Worm (Caenorhabditis elegans) whole organism, dauer: ENCODE measurements around the gene srbc-59.

ENCODE experiments used
- unc-62 ChIP-seq: sonication (generic microtip); optimal IDR thresholded peaks from 2 replicates; lab custom pipeline; 2017; ENCODE audit warnings: missing biosample characterization, missing genetic modification reagents, missing genetic modification characterization

The srbc-59 gene

DNA sequence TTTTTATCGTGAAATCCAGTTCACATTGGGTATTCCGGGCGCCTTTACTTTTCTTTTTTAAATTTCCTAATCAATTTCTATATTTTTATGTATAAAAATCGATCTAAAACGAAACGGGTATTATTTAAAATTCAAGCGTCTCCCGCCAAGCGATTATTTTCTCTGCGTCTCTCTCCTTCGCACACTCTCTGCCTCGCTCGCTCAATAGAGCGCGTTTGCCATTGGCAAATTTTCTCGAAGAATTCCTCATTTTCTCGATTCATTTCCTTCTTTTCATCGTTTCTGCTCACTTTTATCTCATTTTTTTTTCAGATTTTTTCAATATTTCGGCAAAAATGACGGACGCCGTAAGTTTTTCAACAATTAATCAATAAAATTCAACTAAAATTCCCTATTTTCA, 5.2 kb upstream of the srbc-59 start, which contains the start of gene sti-1:
Gene sti-1 (plus strand): TSS at position 263 of the 400 bp plus-strand sequence.
- TF ChIP-seq unc-62 (GFP tag; lab: Kevin White, UChicago) = no peak

- no peak for TF ChIP-seq unc-62 (GFP tag; lab: Kevin White, UChicago)
Observed at ce11 chrV:774341-774740, 4.1 kb upstream of the srbc-59 start.

- TF ChIP-seq unc-62 (GFP tag; lab: Kevin White, UChicago) = no peak
Observed at ce11 chrV:774875-775359, 3.5 kb upstream of the srbc-59 start, which contains the start of gene srbc-58. Gene srbc-58, plus strand, starts transcription at chrV:774995.

ce11 chrV:777285-777684, 1.2 kb upstream of the srbc-59 start, which contains the start of gene R09E12.9:
Gene R09E12.9, plus strand, starts transcription at chrV:777600.
- no peak for TF ChIP-seq unc-62 (GFP tag; lab: Kevin White, UChicago)

DNA sequence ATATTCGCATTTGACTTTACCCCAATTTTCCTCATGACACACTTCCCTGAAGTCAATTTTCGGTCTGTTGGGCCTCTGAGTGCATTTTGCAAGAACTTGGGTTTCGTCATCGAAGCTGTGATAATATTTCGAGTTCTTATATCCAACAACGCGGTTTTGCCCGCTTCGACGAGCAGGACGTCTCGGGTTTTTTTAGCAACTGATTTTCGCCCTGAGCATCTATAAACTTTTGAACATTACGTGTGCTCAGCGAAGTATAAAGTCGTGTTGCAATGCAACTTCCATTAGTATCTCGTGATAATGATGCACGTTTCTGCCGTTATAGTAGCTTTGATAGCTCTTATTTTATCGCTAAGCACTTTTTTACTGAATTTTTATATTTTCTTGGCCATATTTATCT, 1.6 kb downstream of the srbc-59 start, which contains the start of gene srbc-60:
Gene srbc-60 (plus strand): TSS at position 301 of the 400 bp plus-strand sequence.
- TF ChIP-seq unc-62 (GFP tag; lab: Kevin White, UChicago) = no peak

DNA sequence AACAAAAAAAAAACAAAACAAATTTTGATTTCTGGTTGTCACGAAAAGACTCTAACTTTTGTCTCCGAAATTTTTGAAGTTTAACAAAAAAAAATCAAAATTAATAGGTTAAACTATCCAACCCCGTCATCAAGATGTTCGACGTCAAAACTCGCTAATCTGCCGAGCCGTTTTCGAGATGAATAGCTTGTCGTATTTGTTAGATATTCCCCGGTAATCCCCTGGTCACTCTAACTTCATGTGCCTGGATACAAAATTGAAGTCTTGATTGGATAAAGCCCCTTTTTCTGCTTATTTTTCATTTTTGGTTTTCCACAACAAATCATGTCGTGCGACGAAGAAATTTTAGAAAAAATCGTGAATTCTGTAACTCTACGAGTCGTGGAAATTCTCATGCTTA, 4.0 kb downstream of the srbc-59 start, which contains the start of gene srab-16:
Gene srab-16 (plus strand): TSS at position 301 of the 400 bp plus-strand sequence.
- TF ChIP-seq unc-62 (GFP tag; lab: Kevin White, UChicago) = no peak

DNA sequence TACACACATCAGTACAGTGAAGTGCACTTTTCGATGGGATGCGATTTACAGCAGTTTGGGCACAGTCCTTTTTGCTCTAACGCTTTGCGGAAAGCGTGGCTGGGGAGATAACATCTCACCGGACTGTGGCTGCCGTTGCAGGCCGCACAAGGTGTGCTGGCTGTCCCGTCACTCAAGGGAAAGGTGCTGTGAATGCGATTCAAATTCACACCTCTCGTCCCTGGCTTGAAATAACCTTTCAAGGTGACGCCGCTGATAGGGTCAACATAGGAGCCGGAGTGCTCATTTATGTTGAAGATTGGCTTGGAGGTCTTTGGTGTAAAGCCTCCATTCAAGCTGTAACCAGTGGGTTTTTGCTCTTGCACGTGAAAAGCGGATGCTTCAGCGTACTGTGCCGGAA, 15.7 kb downstream of the srbc-59 start:
- no peak for TF ChIP-seq unc-62 (GFP tag; lab: Kevin White, UChicago)

DNA sequence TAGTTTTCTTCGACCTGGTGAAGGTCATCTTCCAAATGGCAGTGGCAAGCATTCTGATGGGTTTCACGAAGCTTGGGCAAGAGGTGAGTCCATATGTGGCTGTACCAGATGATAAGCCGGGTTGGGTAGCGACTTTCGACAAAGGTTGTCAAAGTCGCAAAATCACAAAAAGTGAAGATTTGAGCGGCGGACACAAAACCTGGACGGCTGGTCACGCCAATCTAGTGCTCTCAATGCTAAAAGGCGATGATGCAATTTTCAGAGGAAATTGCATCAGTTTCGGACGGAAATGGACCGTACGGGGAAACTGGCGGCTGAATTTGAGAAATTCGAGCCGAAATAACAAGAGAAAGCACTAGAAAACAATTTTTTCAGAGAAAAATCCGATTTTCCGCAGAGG, 18.8 kb downstream of the srbc-59 start:
- no peak for TF ChIP-seq unc-62 (GFP tag; lab: Kevin White, UChicago)

ce11 chrV:800271-800670, 21.8 kb downstream of the srbc-59 start:
- no peak for TF ChIP-seq unc-62 (GFP tag; lab: Kevin White, UChicago)

DNA sequence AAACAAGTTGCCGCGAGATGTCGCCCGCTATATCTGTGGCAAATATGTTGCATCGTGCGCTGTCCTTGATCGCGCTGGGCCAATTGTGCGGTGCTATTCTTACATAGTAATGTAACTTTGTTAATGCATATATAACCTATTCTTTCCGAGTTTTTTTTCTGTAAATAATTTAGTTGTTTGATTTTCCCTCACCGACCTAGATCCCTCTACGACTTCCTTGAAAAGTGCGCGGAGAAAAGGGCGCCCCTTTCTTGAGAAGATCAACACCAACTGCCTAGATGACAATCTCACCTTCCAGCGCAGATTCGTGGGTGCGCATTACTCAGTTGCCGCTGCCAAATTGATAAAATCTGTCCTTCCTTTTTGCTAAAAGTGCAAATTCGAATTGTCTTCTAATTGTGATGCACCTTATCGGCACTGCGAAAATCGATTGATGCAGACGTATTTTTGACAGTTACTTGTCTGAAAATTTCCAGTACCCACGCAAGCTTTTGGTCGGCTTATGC, 23.2 kb downstream of the srbc-59 start:
- TF ChIP-seq unc-62 (GFP tag; lab: Kevin White, UChicago) = no peak

- no peak for TF ChIP-seq unc-62 (GFP tag; lab: Kevin White, UChicago)
Observed at ce11 chrV:802726-803125, 24.3 kb downstream of the srbc-59 start.

DNA sequence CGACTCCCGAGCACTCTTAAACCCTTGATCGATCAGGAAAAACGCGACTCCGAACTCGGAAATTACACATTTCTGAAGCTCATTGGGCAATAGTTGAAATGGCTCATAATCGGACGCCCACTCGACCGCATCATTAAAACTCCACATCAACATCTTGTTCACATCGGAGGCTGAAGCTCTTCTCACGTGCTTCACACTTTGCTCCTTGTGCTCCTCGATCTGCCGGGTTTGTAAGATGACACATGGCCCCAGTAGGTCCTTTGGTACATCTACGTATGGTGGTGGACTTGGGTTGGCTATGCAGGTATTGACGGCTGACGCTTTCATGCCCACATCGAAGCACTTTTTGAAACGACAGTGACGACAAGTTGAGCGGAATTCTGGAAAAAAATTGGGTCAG, 25.0 kb downstream of the srbc-59 start:
- no peak for TF ChIP-seq unc-62 (GFP tag; lab: Kevin White, UChicago)

DNA sequence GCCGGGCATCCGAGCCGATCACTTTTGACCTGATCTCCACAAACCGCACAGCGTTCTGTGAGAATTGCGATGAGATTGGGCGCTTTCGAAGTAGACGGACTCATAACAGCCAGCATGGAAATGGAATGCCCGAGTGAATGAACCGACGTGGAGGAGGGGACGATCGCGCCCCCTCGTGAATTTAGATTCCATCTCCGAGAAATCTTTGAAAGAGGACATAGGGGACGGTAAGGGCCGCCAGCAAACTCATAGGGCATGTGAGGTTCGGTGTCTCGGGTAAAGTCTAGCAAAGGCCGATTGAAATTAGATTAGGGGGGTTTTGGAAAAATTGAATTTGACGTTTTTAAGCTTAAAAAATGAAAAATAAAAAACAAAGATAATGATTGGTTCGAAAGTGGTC, 26.0 kb downstream of the srbc-59 start, which contains the start of gene nhr-270:
Gene nhr-270 (minus strand): TSS at position 257 of the 400 bp plus-strand sequence.
- no peak for TF ChIP-seq unc-62 (GFP tag; lab: Kevin White, UChicago)

DNA sequence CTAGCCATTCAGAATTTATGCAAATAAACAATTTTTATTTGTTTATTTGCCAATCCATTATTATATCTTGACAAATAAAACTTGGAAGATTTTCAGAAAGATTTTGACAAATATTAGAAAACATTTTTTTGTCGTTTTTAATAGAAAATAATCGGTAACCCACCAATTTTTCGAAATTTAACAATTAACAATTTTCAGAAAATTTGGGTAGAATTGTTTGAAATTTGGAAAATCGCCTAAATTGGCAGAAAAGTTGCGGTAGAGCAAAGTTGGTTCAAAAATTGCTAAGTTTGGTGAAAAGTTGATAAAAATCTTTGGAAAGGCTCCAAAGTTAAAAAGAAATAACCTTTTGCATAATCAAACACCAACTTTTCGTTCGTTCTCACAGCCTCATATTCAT, 29.8 kb downstream of the srbc-59 start:
- no peak for TF ChIP-seq unc-62 (GFP tag; lab: Kevin White, UChicago)

DNA sequence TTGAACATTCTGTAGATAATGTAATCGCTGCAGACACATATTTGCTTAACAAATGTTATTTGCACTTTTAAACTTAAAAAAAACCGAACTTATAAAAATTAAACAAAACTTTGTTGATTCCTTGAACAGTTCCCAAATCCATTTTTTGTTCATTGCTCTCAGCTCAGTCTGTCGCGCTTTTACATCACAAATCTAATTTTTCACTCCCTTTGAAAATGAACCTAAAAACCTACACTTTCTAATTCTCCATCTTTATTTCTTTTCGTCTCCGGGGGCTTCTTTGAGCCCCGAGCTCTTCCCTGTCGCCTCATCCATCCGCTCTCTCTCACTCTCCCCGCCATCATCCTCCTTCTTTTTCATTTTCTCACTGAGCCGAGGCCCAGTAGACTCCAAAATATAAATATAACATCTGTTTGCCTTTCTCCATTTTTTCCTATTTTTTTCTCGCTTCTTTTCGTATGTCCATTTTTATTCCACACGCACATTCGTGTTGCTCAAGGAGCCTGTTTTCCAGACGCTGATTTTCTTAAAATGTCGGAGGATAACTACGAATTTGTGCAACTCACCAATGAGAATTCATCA, 31.9 kb downstream of the srbc-59 start, which contains the start of gene R13D11.4:
Gene R13D11.4 (plus strand): TSS at position 532 of the 582 bp plus-strand sequence.
- TF ChIP-seq unc-62 (GFP tag; lab: Kevin White, UChicago) = no peak

- TF ChIP-seq unc-62 (GFP tag; lab: Kevin White, UChicago) = no peak
Observed at ce11 chrV:813101-813500, 34.7 kb downstream of the srbc-59 start, which contains the start of gene R13D11.10. Gene R13D11.10, minus strand, starts transcription at chrV:813201.

DNA sequence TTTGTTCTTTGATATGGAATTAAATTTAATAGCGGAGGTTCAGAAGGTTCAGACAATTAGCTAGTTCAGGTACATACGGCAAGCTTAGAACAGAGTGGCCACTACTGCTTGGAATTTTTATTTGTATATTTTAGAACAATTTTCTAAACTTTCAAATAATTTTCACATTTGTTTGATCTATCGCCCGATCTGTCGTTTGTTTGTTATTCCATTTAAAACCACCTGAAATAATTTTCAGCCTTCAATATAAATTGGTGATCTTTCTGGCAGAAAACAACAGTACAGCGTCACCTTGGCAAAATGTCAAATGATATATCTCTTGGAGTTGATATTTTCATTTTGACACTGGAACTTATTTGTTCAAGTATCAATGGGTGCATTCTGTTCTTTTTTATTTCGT, 36.3 kb downstream of the srbc-59 start, which contains the start of gene R13D11.3:
Gene R13D11.3 (plus strand): TSS at position 301 of the 400 bp plus-strand sequence.
- TF ChIP-seq unc-62 (GFP tag; lab: Kevin White, UChicago) = no peak
